Worm (Caenorhabditis elegans): Measurements from ENCODE around the gene srbc-37.
A peak's percentile ranks its signal among the peaks of the same experiment; 100 is the strongest.

srbc-37 gene

DNA sequence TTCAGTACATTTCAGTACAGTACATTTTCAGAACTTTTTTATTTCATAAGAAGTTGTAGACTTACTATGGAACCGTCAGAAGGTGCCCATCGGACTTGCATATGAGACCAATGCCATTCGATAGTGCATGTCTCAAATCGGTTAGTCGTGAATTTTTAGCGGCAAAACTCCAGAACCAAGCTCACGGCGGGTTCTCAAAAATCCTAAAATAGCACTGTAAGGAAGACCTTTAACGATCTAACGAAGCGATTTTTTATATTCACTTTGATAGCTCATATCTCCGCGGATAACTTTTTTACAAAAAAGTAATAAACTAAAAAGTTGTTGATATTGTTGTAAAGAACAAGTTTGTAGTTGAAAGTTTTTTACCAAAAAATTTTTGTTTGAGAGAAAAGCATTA, 28.1 kb upstream of the srbc-37 start, which contains the start of gene sru-25:
TSS of gene sru-25 (minus strand) at position 101 of the 400 bp plus-strand sequence.
- TF ChIP-seq egl-44 (GFP tag; IDR thresholded peaks at IDR 0.05) = no peak
- no peak for TF ChIP-seq lir-1 (GFP tag; conservative IDR thresholded peaks at IDR 0.05)
- no peak for TF ChIP-seq sdz-38 (tag; optimal IDR thresholded peaks at IDR 0.05)
- no peak for TF ChIP-seq sea-2 (GFP tag; IDR thresholded peaks at IDR 0.05)
- TF ChIP-seq akir-1 (GFP tag; optimal IDR thresholded peaks at IDR 0.05) = no peak
- TF ChIP-seq nhr-80 (tag; optimal IDR thresholded peaks at IDR 0.05) = no peak
- TF ChIP-seq hlh-12 (tag; optimal IDR thresholded peaks at IDR 0.05) = no peak
- no peak for TF ChIP-seq aptf-3 (GFP tag; IDR thresholded peaks at IDR 0.05)

DNA sequence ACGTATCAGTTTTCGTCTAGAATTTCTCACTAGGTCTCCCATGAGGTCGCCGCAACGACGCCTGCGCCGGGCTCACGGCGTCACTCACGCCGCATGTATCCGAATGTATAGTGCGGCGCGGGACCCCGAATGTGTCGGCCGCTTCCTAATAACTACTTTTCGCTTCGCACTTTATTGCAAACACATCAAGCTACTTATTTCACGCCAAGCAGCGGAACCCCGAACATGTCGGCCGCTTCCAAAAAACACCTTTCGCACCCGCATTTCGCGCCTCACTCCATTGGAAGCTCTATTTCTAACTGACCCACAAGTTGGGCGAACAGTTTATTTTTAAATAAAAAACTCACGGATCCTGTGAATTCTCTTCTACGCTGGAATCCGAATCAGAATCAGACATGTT, 26.3 kb upstream of the srbc-37 start:
- TF ChIP-seq snpc-4 (GFP tag; optimal IDR thresholded peaks at IDR 0.05) (no peak), snpc-4 (tag; optimal IDR thresholded peaks at IDR 0.05) (peak in 2 of 4 experiments; percentile 78 to 88), him-1 (tag; optimal IDR thresholded peaks at IDR 0.05) (no peak), cebp-1 (GFP tag; IDR thresholded peaks at IDR 0.05) (no peak), cebp-1 (tag; optimal IDR thresholded peaks at IDR 0.05) (no peak), snpc-1.1 (tag; optimal IDR thresholded peaks at IDR 0.05; ENCODE audit: insufficient read depth) (peak; percentile 54), zfh-2 (GFP tag; conservative IDR thresholded peaks at IDR 0.05) (0 out of 2 replicates have a peak, but pooled peaks have one; percentile 42)

DNA sequence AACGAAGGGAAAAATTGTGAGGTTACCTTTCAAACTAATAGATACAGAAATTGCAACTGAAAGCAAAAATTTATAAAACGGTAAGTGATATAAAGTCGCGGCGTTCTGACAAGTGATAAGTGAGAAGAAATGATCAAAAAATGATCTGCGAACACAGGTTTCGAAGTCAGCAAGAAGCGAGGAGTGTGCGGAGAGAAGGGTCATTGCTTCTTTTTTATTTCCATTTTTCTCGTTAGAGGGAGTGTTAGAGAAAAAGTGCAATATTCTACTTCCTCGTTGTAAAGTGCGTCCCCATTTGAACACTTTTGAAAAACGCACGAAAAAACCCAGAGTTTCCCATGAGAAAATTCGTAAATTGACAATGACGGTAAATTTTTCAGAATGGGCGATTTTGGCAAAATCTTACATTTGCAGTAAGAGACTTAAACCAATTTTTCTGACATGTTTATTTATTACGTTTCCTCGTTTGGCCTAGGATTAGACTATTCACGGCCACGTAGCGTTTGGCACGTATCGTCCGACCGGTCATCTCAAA, 25.7 kb upstream of the srbc-37 start, which contains the start of the genes fbxa-72 and srx-21:
TSS of gene fbxa-72 (minus strand) at position 204 of the 535 bp plus-strand sequence.
TSS of gene srx-21 (plus strand) at position 485 of the 535 bp plus-strand sequence.
- TF ChIP-seq nhr-80 (tag; optimal IDR thresholded peaks at IDR 0.05) (peak; percentile 69), efl-1 (GFP tag; optimal IDR thresholded peaks at IDR 0.05) (no peak), ceh-27 (GFP tag; optimal IDR thresholded peaks at IDR 0.05) (no peak)

DNA sequence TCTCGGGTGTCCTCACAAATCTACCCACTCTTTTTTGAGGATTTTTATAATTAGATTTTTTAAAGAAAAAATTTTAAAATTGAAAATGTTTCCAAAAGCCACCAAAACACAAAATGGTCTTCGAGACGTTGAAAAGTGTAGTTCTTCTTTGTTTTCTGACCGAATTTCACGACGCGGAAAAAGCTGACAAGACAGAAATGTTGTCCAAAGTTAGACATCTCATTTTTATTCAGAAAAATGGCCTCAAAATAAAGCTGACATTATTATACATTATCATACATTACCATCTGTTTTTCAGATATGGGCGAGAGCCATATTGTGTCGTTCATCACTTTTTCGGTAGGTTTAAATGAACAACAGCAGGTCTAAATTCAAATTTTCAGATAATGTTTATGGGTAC, 22.7 kb upstream of the srbc-37 start, which contains the start of gene srx-22:
TSS of gene srx-22 (plus strand) at position 301 of the 400 bp plus-strand sequence.
- TF ChIP-seq F37B4.10 (GFP tag; IDR thresholded peaks at IDR 0.05) (no peak), ets-4 (GFP tag; optimal IDR thresholded peaks at IDR 0.05) (no peak), lin-54 (GFP tag; optimal IDR thresholded peaks at IDR 0.05) (no peak), ceh-58 (GFP tag; IDR thresholded peaks at IDR 0.05) (no peak), hmg-1.2 (GFP tag; IDR thresholded peaks at IDR 0.05) (no peak), ceh-91 (GFP tag; IDR thresholded peaks at IDR 0.05) (no peak), madf-10 (tag; optimal IDR thresholded peaks at IDR 0.05) (no peak), snpc-1.3 (tag; optimal IDR thresholded peaks at IDR 0.05; ENCODE audit: insufficient read depth) (no peak), egl-18 (GFP tag; IDR thresholded peaks at IDR 0.05) (no peak), ama-1 (optimal IDR thresholded peaks at IDR 0.05) (no peak), ama-1 (GFP tag; optimal IDR thresholded peaks at IDR 0.05) (no peak), nhr-27 (tag; optimal IDR thresholded peaks at IDR 0.05) (no peak), ztf-26 (tag; optimal IDR thresholded peaks at IDR 0.05) (no peak), xnd-1 (tag; optimal IDR thresholded peaks at IDR 0.05) (no peak), hlh-26 (GFP tag; conservative IDR thresholded peaks at IDR 0.05) (no peak), K11D2.4 (GFP tag; IDR thresholded peaks at IDR 0.05) (no peak), hrde-1 (tag; optimal IDR thresholded peaks at IDR 0.05; ENCODE audit: borderline replicate concordance) (no peak)
